Fruit fly (Drosophila melanogaster) whole organism, embryonic: ENCODE data around the gene CG33346.

ENCODE experiments used
- Aef1 ChIP-seq: fragments of 200-800 bp; sonication (Bioruptor generic); IDR thresholded peaks from 3 replicates; pipeline ENCODE4 v1.3.6; 2022; ENCODE audit warnings: missing biosample characterization, missing genetic modification characterization
- CG10267 ChIP-seq: fragments of 200-800 bp; sonication (Bioruptor generic); optimal IDR thresholded peaks from 2 replicates; lab custom pipeline; 2018; ENCODE audit warnings: missing biosample characterization, mild to moderate bottlenecking, missing genetic modification characterization, moderate library complexity
- CG10321 ChIP-seq: fragments of 200-800 bp; sonication (Bioruptor generic); IDR thresholded peaks from 2 replicates; pipeline ENCODE4 v1.3.6; 2022; ENCODE audit warnings: missing biosample characterization, missing genetic modification characterization
- CG12659 ChIP-seq: fragments of 200-800 bp; sonication (Bioruptor generic); optimal IDR thresholded peaks from 3 replicates; lab custom pipeline; 2017; ENCODE audit warnings: mild to moderate bottlenecking, missing biosample characterization, missing genetic modification reagents, missing genetic modification characterization
- CG13424 ChIP-seq: fragments of 200-800 bp; sonication (Bioruptor generic); optimal IDR thresholded peaks from 2 replicates; lab custom pipeline; 2019; ENCODE audit warnings: missing biosample characterization, mild to moderate bottlenecking, missing genetic modification characterization, moderate library complexity
- CG14014 ChIP-seq: fragments of 200-800 bp; sonication (Bioruptor generic); IDR thresholded peaks from 2 replicates; pipeline ENCODE4 v1.3.6; 2022; ENCODE audit warnings: missing biosample characterization, missing genetic modification characterization
- CG14050 ChIP-seq: fragments of 200-800 bp; sonication (Bioruptor generic); IDR thresholded peaks from 3 replicates; pipeline ENCODE4 v1.3.6; 2022; ENCODE audit warnings: missing biosample characterization, missing genetic modification characterization
- CG14667 ChIP-seq: fragments of 200-800 bp; sonication (Bioruptor generic); IDR thresholded peaks from 2 replicates; pipeline ENCODE4 v1.3.6; 2022; ENCODE audit warnings: missing biosample characterization, missing genetic modification characterization
- CG16779 ChIP-seq: fragments of 200-800 bp; sonication (Bioruptor generic); IDR thresholded peaks from 2 replicates; pipeline ENCODE4 v1.3.6; 2022; ENCODE audit warnings: missing biosample characterization, missing genetic modification characterization
- CG2120 ChIP-seq: fragments of 200-800 bp; sonication (Bioruptor generic); optimal IDR thresholded peaks from 3 replicates; lab custom pipeline; 2016; ENCODE audit warnings: missing biosample characterization, missing genetic modification characterization
- CG3065 ChIP-seq: fragments of 200-800 bp; sonication (Bioruptor generic); optimal IDR thresholded peaks from 2 replicates; lab custom pipeline; 2016; ENCODE audit warnings: missing biosample characterization, missing genetic modification characterization
- CG31388 ChIP-seq: fragments of 200-800 bp; sonication (Bioruptor generic); optimal IDR thresholded peaks from 2 replicates; lab custom pipeline; 2016; ENCODE audit warnings: missing biosample characterization, missing genetic modification characterization
- CG32767 ChIP-seq: fragments of 200-800 bp; sonication (Bioruptor generic); IDR thresholded peaks from 2 replicates; pipeline ENCODE4 v1.3.6; 2022; ENCODE audit warnings: missing biosample characterization, missing genetic modification characterization
- CG8089 ChIP-seq: fragments of 200-800 bp; sonication (Bioruptor generic); optimal IDR thresholded peaks from 3 replicates; lab custom pipeline; 2016; ENCODE audit warnings: missing biosample characterization, missing genetic modification characterization
- CG8290 ChIP-seq, 3 experiments: fragments of 200-800 bp; sonication (Bioruptor generic); optimal IDR thresholded peaks; 2 replicates each; lab custom pipeline; 2016 to 2019; ENCODE audit warnings: missing biosample characterization in 3 of 3, missing genetic modification characterization in 3 of 3, mild to moderate bottlenecking in 2 of 3, moderate library complexity in 1 of 3
- CkIIα-i1 ChIP-seq: fragments of 200-800 bp; sonication (Bioruptor generic); IDR thresholded peaks from 2 replicates; pipeline ENCODE4 v1.3.6; 2022; ENCODE audit warnings: missing biosample characterization, missing genetic modification characterization
- H2.0 ChIP-seq: fragments of 200-800 bp; sonication (Bioruptor generic); IDR thresholded peaks from 2 replicates; pipeline ENCODE4 v1.3.6; 2022; ENCODE audit warnings: missing biosample characterization, missing genetic modification characterization
- Hr3 ChIP-seq: fragments of 200-800 bp; sonication (Bioruptor generic); optimal IDR thresholded peaks from 3 replicates; lab custom pipeline; 2016; ENCODE audit warnings: missing biosample characterization, missing genetic modification characterization
- Lpt ChIP-seq: fragments of >200 bp; optimal IDR thresholded peaks from 2 replicates; lab custom pipeline; 2018; ENCODE audit warnings: missing biosample characterization, missing genetic modification characterization
- Mes4 ChIP-seq: fragments of 200-800 bp; sonication (Bioruptor generic); optimal IDR thresholded peaks from 2 replicates; lab custom pipeline; 2016; ENCODE audit warnings: missing biosample characterization, missing genetic modification characterization
- Optix ChIP-seq: fragments of 200-800 bp; sonication (Bioruptor generic); IDR thresholded peaks from 3 replicates; pipeline ENCODE4 v1.3.6; 2022; ENCODE audit warnings: missing biosample characterization, missing genetic modification characterization
- Scr ChIP-seq: fragments of 200-800 bp; sonication (Bioruptor generic); IDR thresholded peaks from 2 replicates; pipeline ENCODE4 v1.3.6; 2022; ENCODE audit warnings: missing biosample characterization, missing genetic modification characterization; ENCODE audit not compliant: partially characterized antibody
- Tbp ChIP-seq: fragments of >200 bp; optimal IDR thresholded peaks from 2 replicates; lab custom pipeline; 2018; ENCODE audit warnings: missing biosample characterization, missing genetic modification characterization
- Xbp1 ChIP-seq: fragments of 200-800 bp; sonication (Bioruptor generic); optimal IDR thresholded peaks from 3 replicates; lab custom pipeline; 2016; ENCODE audit warnings: missing biosample characterization, mild to moderate bottlenecking, missing genetic modification characterization
- ap ChIP-seq: fragments of 200-800 bp; sonication (Bioruptor generic); IDR thresholded peaks from 2 replicates; pipeline ENCODE4 v1.3.6; 2022; ENCODE audit warnings: missing biosample characterization, missing genetic modification characterization
- ase ChIP-seq: fragments of 200-800 bp; sonication (Bioruptor generic); IDR thresholded peaks from 3 replicates; pipeline ENCODE4 v1.3.6; 2022; ENCODE audit warnings: missing biosample characterization, missing genetic modification characterization
- bowl ChIP-seq: fragments of 200-800 bp; sonication (Bioruptor generic); IDR thresholded peaks from 2 replicates; pipeline ENCODE4 v1.3.6; 2022; ENCODE audit warnings: missing biosample characterization, missing genetic modification characterization
- crol ChIP-seq: fragments of 200-800 bp; sonication (Bioruptor generic); IDR thresholded peaks from 2 replicates; pipeline ENCODE4 v1.3.6; 2022; ENCODE audit warnings: missing biosample characterization, missing genetic modification characterization
- dan ChIP-seq: fragments of 200-800 bp; sonication (Bioruptor generic); IDR thresholded peaks from 2 replicates; pipeline ENCODE4 v1.3.6; 2022; ENCODE audit warnings: missing biosample characterization, missing genetic modification characterization
- dysf ChIP-seq: fragments of 200-800 bp; sonication (Bioruptor generic); IDR thresholded peaks from 3 replicates; pipeline ENCODE4 v1.3.6; 2022; ENCODE audit warnings: missing biosample characterization, missing genetic modification characterization
- exex ChIP-seq: fragments of 200-800 bp; sonication (Bioruptor generic); optimal IDR thresholded peaks from 4 replicates; lab custom pipeline; 2018; ENCODE audit warnings: missing biosample characterization, mild to moderate bottlenecking, missing genetic modification characterization, moderate library complexity
- fd3F ChIP-seq: fragments of 200-800 bp; sonication (Bioruptor generic); optimal IDR thresholded peaks from 2 replicates; lab custom pipeline; 2018; ENCODE audit warnings: missing biosample characterization, mild to moderate bottlenecking, missing genetic modification characterization, moderate library complexity
- gfzf ChIP-seq: fragments of 200-800 bp; sonication (Bioruptor generic); optimal IDR thresholded peaks from 2 replicates; lab custom pipeline; 2016; ENCODE audit warnings: missing biosample characterization, mild to moderate bottlenecking, missing genetic modification characterization, moderate library complexity
- ham ChIP-seq: fragments of 200-800 bp; sonication (Bioruptor generic); IDR thresholded peaks from 2 replicates; pipeline ENCODE4 v1.3.6; 2022; ENCODE audit warnings: missing biosample characterization, missing genetic modification characterization
- her ChIP-seq: fragments of 200-800 bp; sonication (Bioruptor generic); optimal IDR thresholded peaks from 2 replicates; lab custom pipeline; 2016; ENCODE audit warnings: missing biosample characterization, missing genetic modification characterization
- klu ChIP-seq: fragments of 200-800 bp; sonication (Bioruptor generic); IDR thresholded peaks from 2 replicates; pipeline ENCODE4 v1.3.6; 2022; ENCODE audit warnings: missing biosample characterization, missing genetic modification characterization
- knrl ChIP-seq: fragments of 200-800 bp; sonication (Bioruptor generic); IDR thresholded peaks from 3 replicates; pipeline ENCODE4 v1.3.6; 2022; ENCODE audit warnings: missing biosample characterization, missing genetic modification characterization; ENCODE audit not compliant: partially characterized antibody
- lov ChIP-seq, 2 experiments: fragments of 200-800 bp in 1 of 2; fragments of >200 bp in 1 of 2; sonication (Bioruptor generic) in 1 of 2; IDR thresholded peaks in 1 of 2; optimal IDR thresholded peaks in 1 of 2; 2 replicates in 1 of 2; 3 replicates in 1 of 2; pipeline versions ENCODE4 v1.3.6 to Lab custom; 2017 to 2022; ENCODE audit warnings: missing biosample characterization in 1 of 2, missing genetic modification characterization in 1 of 2
- odd ChIP-seq: fragments of 200-800 bp; sonication (Bioruptor generic); optimal IDR thresholded peaks from 2 replicates; lab custom pipeline; 2017; ENCODE audit warnings: missing biosample characterization, mild to moderate bottlenecking, missing genetic modification characterization
- otp ChIP-seq: fragments of 200-800 bp; sonication (Bioruptor generic); IDR thresholded peaks from 3 replicates; pipeline ENCODE4, ENCODE4 v1.3.6; 2022; ENCODE audit warnings: missing biosample characterization, missing genetic modification characterization
- p53 ChIP-seq: fragments of 200-800 bp; sonication (Bioruptor generic); optimal IDR thresholded peaks from 2 replicates; lab custom pipeline; 2016; ENCODE audit warnings: missing biosample characterization, missing genetic modification characterization
- pum ChIP-seq: fragments of 200-800 bp; sonication (Bioruptor generic); optimal IDR thresholded peaks from 2 replicates; lab custom pipeline; 2016; ENCODE audit warnings: missing biosample characterization, missing genetic modification characterization
- scrt ChIP-seq: fragments of 200-800 bp; sonication (Bioruptor generic); optimal IDR thresholded peaks from 2 replicates; lab custom pipeline; 2018; ENCODE audit warnings: missing biosample characterization, mild to moderate bottlenecking, missing genetic modification characterization, moderate library complexity
- shn ChIP-seq: fragments of 200-800 bp; sonication (Bioruptor generic); optimal IDR thresholded peaks from 3 replicates; lab custom pipeline; 2016; ENCODE audit warnings: missing biosample characterization, missing genetic modification characterization
- sisA ChIP-seq: fragments of 200-800 bp; sonication (Bioruptor generic); IDR thresholded peaks from 2 replicates; pipeline ENCODE4 v1.3.6; 2022; ENCODE audit warnings: missing biosample characterization, missing genetic modification characterization
- sqz ChIP-seq: fragments of 200-800 bp; sonication (Bioruptor generic); optimal IDR thresholded peaks from 3 replicates; lab custom pipeline; 2018; ENCODE audit warnings: missing biosample characterization, mild to moderate bottlenecking, missing genetic modification characterization
- stwl ChIP-seq: fragments of 200-800 bp; sonication (Bioruptor generic); optimal IDR thresholded peaks from 3 replicates; lab custom pipeline; 2018; ENCODE audit warnings: missing biosample characterization, mild to moderate bottlenecking, missing genetic modification characterization, moderate library complexity
- trh ChIP-seq: fragments of 200-800 bp; sonication (Bioruptor generic); optimal IDR thresholded peaks from 2 replicates; lab custom pipeline; 2016; ENCODE audit warnings: missing biosample characterization, missing genetic modification characterization
- wek ChIP-seq: fragments of 200-800 bp; sonication (Bioruptor generic); optimal IDR thresholded peaks from 3 replicates; lab custom pipeline; 2018; ENCODE audit warnings: missing biosample characterization, mild to moderate bottlenecking, missing genetic modification characterization, moderate library complexity
- yki ChIP-seq: fragments of >200 bp; optimal IDR thresholded peaks from 3 replicates; lab custom pipeline; 2018
- z ChIP-seq: fragments of 200-800 bp; sonication (Bioruptor generic); IDR thresholded peaks from 3 replicates; pipeline ENCODE4 v1.3.6; 2022; ENCODE audit warnings: missing biosample characterization, missing genetic modification characterization

CG33346 gene

DNA sequence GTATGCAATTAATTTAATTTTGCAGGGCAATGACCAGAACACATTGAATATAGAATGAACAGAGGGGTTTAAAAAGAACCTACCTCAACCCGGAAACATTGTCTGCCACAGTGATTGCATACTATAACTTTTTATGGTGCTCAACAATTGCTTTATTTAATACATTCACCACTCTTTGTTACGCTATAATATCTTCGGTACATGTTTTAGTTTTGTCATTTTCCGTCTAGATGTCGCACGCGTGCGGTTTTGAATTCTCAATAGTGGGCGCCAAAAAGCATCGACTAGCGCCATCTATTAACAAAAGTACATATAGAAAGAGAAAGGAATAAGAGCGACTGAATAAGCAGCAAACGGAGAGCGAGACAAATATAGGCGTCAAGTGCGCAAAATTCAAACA, 3.1 kb downstream of the CG33346 start:
- TF ChIP-seq trh (GFP tag; lab: Kevin White, UChicago) (peak; percentile 60), CG8089 (peak; percentile 94), ase (GFP tag; lab: Robert Waterston, UW) (peak; percentile 91), CG14667 (GFP tag; lab: Robert Waterston, UW) (peak; percentile 84), sisA (GFP tag; lab: Robert Waterston, UW) (peak; percentile 87), lov (optimal IDR thresholded peaks at IDR 0.05; lab: Kevin White, UChicago) (no peak), lov (GFP tag; IDR thresholded peaks at IDR 0.05; lab: Robert Waterston, UW) (peak; percentile 88), CG8290 (GFP tag; optimal IDR thresholded peaks at IDR 0.05; lab: Kevin White, UChicago) (peak; percentile 91), CG8290 (tag; optimal IDR thresholded peaks at IDR 0.05; lab: Kevin White, UChicago) (peak; percentile 52 to 93), Tbp (GFP tag; lab: Kevin White, UChicago) (no peak), sqz (peak; percentile 31), p53 (GFP tag; lab: Kevin White, UChicago) (peak; percentile 88), Xbp1 (GFP tag; lab: Kevin White, UChicago) (peak; percentile 96), shn (GFP tag; lab: Kevin White, UChicago) (peak; percentile 84), scrt (GFP tag; lab: Kevin White, UChicago) (peak; percentile 58), CG10267 (tag; lab: Kevin White, UChicago) (peak; percentile 75), gfzf (GFP tag; lab: Kevin White, UChicago) (peak; percentile 44), Scr (no peak), bowl (GFP tag; lab: Robert Waterston, UW) (peak; percentile 56; the same call in 1 of the 2 replicates), ap (GFP tag; lab: Robert Waterston, UW) (peak; percentile 69), H2.0 (peak; percentile 83), klu (peak; percentile 33; the same call in 1 of the 2 replicates), CG10321 (GFP tag; lab: Robert Waterston, UW) (peak; percentile 98), Optix (GFP tag; lab: Robert Waterston, UW) (peak; percentile 86), CG3065 (peak; percentile 68), pum (peak; percentile 89), Lpt (GFP tag; lab: Kevin White, UChicago) (no peak), otp (GFP tag; lab: Robert Waterston, UW) (peak; percentile 91), CG32767 (GFP tag; lab: Robert Waterston, UW) (no peak), odd (GFP tag; lab: Kevin White, UChicago) (no peak), CG13424 (tag; lab: Kevin White, UChicago) (peak; percentile 75), dan (GFP tag; lab: Robert Waterston, UW) (no peak), yki (lab: Kevin White, UChicago) (no peak), z (no peak; the same call in 2 of the 3 replicates), CG12659 (GFP tag; lab: Kevin White, UChicago) (peak; percentile 73), CkIIα-i1 (no peak), exex (tag; lab: Kevin White, UChicago) (peak; percentile 10), Hr3 (peak; percentile 88), CG14014 (GFP tag; lab: Robert Waterston, UW) (peak; percentile 76; the same call in 1 of the 2 replicates), stwl (peak; percentile 83), fd3F (peak; percentile 68), Mes4 (peak; percentile 90), her (GFP tag; lab: Kevin White, UChicago) (peak; percentile 87), knrl (GFP tag; lab: Robert Waterston, UW) (peak; percentile 46; the same call in 1 of the 3 replicates), CG14050 (GFP tag; lab: Robert Waterston, UW) (peak; percentile 53; the same call in 2 of the 3 replicates), CG31388 (GFP tag; lab: Kevin White, UChicago) (peak; percentile 73), dysf (peak; percentile 88), CG16779 (GFP tag; lab: Robert Waterston, UW) (peak; percentile 71), Aef1 (GFP tag; lab: Robert Waterston, UW) (peak; percentile 86), wek (GFP tag; lab: Kevin White, UChicago) (peak; percentile 82), CG2120 (GFP tag; lab: Kevin White, UChicago) (peak; percentile 84), crol (GFP tag; lab: Robert Waterston, UW) (no peak), ham (GFP tag; lab: Robert Waterston, UW) (no peak)
